Fruit fly (Drosophila melanogaster) whole organism, prepupa: ENCODE measurements around the gene CG4872.

ENCODE experiments used
- Blimp-1 ChIP-seq: fragments of 200-800 bp; sonication (Bioruptor generic); optimal IDR thresholded peaks from 3 replicates; lab custom pipeline; 2017; ENCODE audit warnings: missing biosample characterization, missing genetic modification characterization, mild to moderate bottlenecking, moderate library complexity, missing genetic modification reagents
- CG10631 ChIP-seq: fragments of 200-800 bp; sonication (Bioruptor generic); optimal IDR thresholded peaks from 2 replicates; lab custom pipeline; 2016; ENCODE audit warnings: missing biosample characterization, missing genetic modification characterization
- CG10669 ChIP-seq: fragments of 200-800 bp; sonication (Bioruptor generic); optimal IDR thresholded peaks from 3 replicates; lab custom pipeline; 2018; ENCODE audit warnings: missing biosample characterization, mild to moderate bottlenecking, missing genetic modification characterization, moderate library complexity
- CG11762 ChIP-seq: fragments of 200-800 bp; sonication (Bioruptor generic); optimal IDR thresholded peaks from 3 replicates; lab custom pipeline; 2016; ENCODE audit warnings: missing biosample characterization, missing genetic modification characterization; ENCODE audit not compliant: insufficient read depth
- CG11902 ChIP-seq: fragments of 200-800 bp; sonication (Bioruptor generic); optimal IDR thresholded peaks from 3 replicates; lab custom pipeline; 2016; ENCODE audit warnings: missing biosample characterization, missing genetic modification characterization
- CG15336 ChIP-seq: fragments of 200-800 bp; sonication (Bioruptor generic); IDR thresholded peaks from 2 replicates; pipeline ENCODE4 v1.3.6; 2022; ENCODE audit warnings: missing biosample characterization, missing genetic modification characterization
- CG1621 ChIP-seq: fragments of 200-800 bp; sonication (Bioruptor generic); optimal IDR thresholded peaks from 3 replicates; lab custom pipeline; 2018; ENCODE audit warnings: missing biosample characterization, mild to moderate bottlenecking, missing genetic modification characterization
- CG16779 ChIP-seq: fragments of 200-800 bp; sonication (Bioruptor generic); optimal IDR thresholded peaks from 3 replicates; lab custom pipeline; 2017; ENCODE audit warnings: missing biosample characterization, mild to moderate bottlenecking, missing genetic modification characterization
- CG3032 ChIP-seq: fragments of 200-800 bp; optimal IDR thresholded peaks from 2 replicates; lab custom pipeline; 2019; ENCODE audit warnings: missing biosample characterization, mild to moderate bottlenecking, missing genetic modification characterization, moderate library complexity
- CG31627 ChIP-seq: fragments of 200-800 bp; sonication (Bioruptor generic); optimal IDR thresholded peaks from 3 replicates; lab custom pipeline; 2016; ENCODE audit warnings: missing biosample characterization, missing genetic modification characterization
- CG32006 ChIP-seq: fragments of 200-800 bp; sonication (Bioruptor generic); optimal IDR thresholded peaks from 3 replicates; lab custom pipeline; 2017; ENCODE audit warnings: missing biosample characterization, mild to moderate bottlenecking, missing genetic modification characterization
- CG34406 ChIP-seq: fragments of 200-800 bp; sonication (Bioruptor generic); optimal IDR thresholded peaks from 3 replicates; lab custom pipeline; 2016; ENCODE audit warnings: missing biosample characterization, missing genetic modification characterization
- CG3919 ChIP-seq: fragments of 200-800 bp; sonication (Bioruptor generic); optimal IDR thresholded peaks from 3 replicates; lab custom pipeline; 2016; ENCODE audit warnings: missing biosample characterization, missing genetic modification characterization
- CG4318 ChIP-seq: fragments of 200-800 bp; sonication (Bioruptor generic); optimal IDR thresholded peaks from 3 replicates; lab custom pipeline; 2017; ENCODE audit warnings: missing biosample characterization, mild to moderate bottlenecking, missing genetic modification characterization
- CG6163 ChIP-seq: fragments of 200-800 bp; sonication (Bioruptor generic); IDR thresholded peaks from 3 replicates; pipeline ENCODE4 v1.3.6; 2022; ENCODE audit warnings: missing biosample characterization, missing genetic modification characterization
- CG6276 ChIP-seq: fragments of 200-800 bp; sonication (Bioruptor generic); optimal IDR thresholded peaks from 2 replicates; lab custom pipeline; 2017; ENCODE audit warnings: missing biosample characterization, mild to moderate bottlenecking, missing genetic modification characterization
- CG6792 ChIP-seq: fragments of 200-800 bp; sonication (Bioruptor generic); optimal IDR thresholded peaks from 3 replicates; lab custom pipeline; 2016; ENCODE audit warnings: missing biosample characterization, missing genetic modification characterization
- CG7368 ChIP-seq: fragments of 200-800 bp; sonication (Bioruptor generic); optimal IDR thresholded peaks from 3 replicates; lab custom pipeline; 2016; ENCODE audit warnings: missing biosample characterization, missing genetic modification characterization
- CG8119 ChIP-seq: fragments of 200-800 bp; sonication (Bioruptor generic); IDR thresholded peaks from 3 replicates; pipeline ENCODE4 v1.3.6; 2022; ENCODE audit warnings: missing biosample characterization, missing genetic modification characterization
- CG8319 ChIP-seq: fragments of 200-800 bp; sonication (Bioruptor generic); optimal IDR thresholded peaks from 3 replicates; lab custom pipeline; 2016; ENCODE audit warnings: missing biosample characterization, missing genetic modification characterization
- CG9139 ChIP-seq: fragments of 200-800 bp; sonication (Bioruptor generic); optimal IDR thresholded peaks from 3 replicates; lab custom pipeline; 2017; ENCODE audit warnings: missing biosample characterization, mild to moderate bottlenecking, missing genetic modification characterization
- Eip78C ChIP-seq: fragments of 200-800 bp; sonication (Bioruptor generic); peaks from one replicate; lab custom pipeline; 2016; ENCODE audit warnings: missing biosample characterization, missing genetic modification characterization
- Eip93F ChIP-seq: fragments of 200-800 bp; sonication (Bioruptor generic); optimal IDR thresholded peaks from 2 replicates; lab custom pipeline; 2016; ENCODE audit warnings: missing biosample characterization, mild to moderate bottlenecking, missing genetic modification characterization
- Ets21C ChIP-seq: fragments of 200-800 bp; sonication (Bioruptor generic); optimal IDR thresholded peaks from 3 replicates; lab custom pipeline; 2016; ENCODE audit warnings: missing biosample characterization, missing genetic modification characterization
- Ets96B ChIP-seq: fragments of 200-800 bp; optimal IDR thresholded peaks from 2 replicates; lab custom pipeline; 2019; ENCODE audit warnings: missing biosample characterization, mild to moderate bottlenecking, missing genetic modification characterization, moderate library complexity
- Gug ChIP-seq: fragments of 200-800 bp; sonication (Bioruptor generic); IDR thresholded peaks from 2 replicates; pipeline ENCODE4 v1.3.6; 2022; ENCODE audit warnings: missing biosample characterization, missing genetic modification characterization
- Hr38 ChIP-seq: sonication (Bioruptor generic); optimal IDR thresholded peaks from 2 replicates; lab custom pipeline; 2016; ENCODE audit warnings: missing biosample characterization, missing genetic modification characterization
- Lpt ChIP-seq: fragments of 200-800 bp; sonication (Bioruptor generic); optimal IDR thresholded peaks from 3 replicates; lab custom pipeline; 2016; ENCODE audit warnings: missing biosample characterization, missing genetic modification characterization
- Met ChIP-seq: fragments of 200-800 bp; sonication (Bioruptor generic); optimal IDR thresholded peaks from 3 replicates; lab custom pipeline; 2016; ENCODE audit warnings: missing biosample characterization, missing genetic modification characterization
- OdsH ChIP-seq: fragments of 200-800 bp; sonication (Bioruptor generic); optimal IDR thresholded peaks from 3 replicates; lab custom pipeline; 2016; ENCODE audit warnings: missing biosample characterization, missing genetic modification characterization
- Smox ChIP-seq: fragments of 200-800 bp; sonication (Bioruptor generic); optimal IDR thresholded peaks from 3 replicates; lab custom pipeline; 2016; ENCODE audit warnings: missing biosample characterization, missing genetic modification characterization
- Sox102F ChIP-seq: fragments of 200-800 bp; sonication (Bioruptor generic); optimal IDR thresholded peaks from 2 replicates; lab custom pipeline; 2016; ENCODE audit warnings: missing biosample characterization, mild to moderate bottlenecking, missing genetic modification characterization
- Sox14 ChIP-seq: fragments of 200-800 bp; sonication (Bioruptor generic); optimal IDR thresholded peaks from 3 replicates; lab custom pipeline; 2016; ENCODE audit warnings: missing biosample characterization, missing genetic modification characterization
- Sox15 ChIP-seq: fragments of 200-800 bp; sonication (Bioruptor generic); optimal IDR thresholded peaks from 3 replicates; lab custom pipeline; 2016; ENCODE audit warnings: missing biosample characterization, missing genetic modification characterization
- achi ChIP-seq: fragments of 200-800 bp; sonication (Bioruptor generic); optimal IDR thresholded peaks from 3 replicates; lab custom pipeline; 2016; ENCODE audit warnings: missing biosample characterization, missing genetic modification characterization
- acj6 ChIP-seq: fragments of 200-800 bp; sonication (Bioruptor generic); optimal IDR thresholded peaks from 3 replicates; lab custom pipeline; 2016; ENCODE audit warnings: missing biosample characterization, missing genetic modification characterization
- dac ChIP-seq: fragments of 200-800 bp; sonication (Bioruptor generic); optimal IDR thresholded peaks from 2 replicates; lab custom pipeline; 2017; ENCODE audit warnings: missing biosample characterization, mild to moderate bottlenecking, missing genetic modification characterization
- dsx ChIP-seq: fragments of 200-800 bp; optimal IDR thresholded peaks from 3 replicates; lab custom pipeline; 2019; ENCODE audit warnings: missing biosample characterization, mild to moderate bottlenecking, missing genetic modification characterization, moderate library complexity; ENCODE audit not compliant: poor library complexity, severe bottlenecking
- esn ChIP-seq: fragments of 200-800 bp; sonication (Bioruptor generic); optimal IDR thresholded peaks from 2 replicates; lab custom pipeline; 2016; ENCODE audit warnings: missing biosample characterization, mild to moderate bottlenecking, missing genetic modification characterization, moderate library complexity
- fd59A ChIP-seq: fragments of 200-800 bp; sonication (Bioruptor generic); optimal IDR thresholded peaks from 2 replicates; lab custom pipeline; 2017; ENCODE audit warnings: missing biosample characterization, mild to moderate bottlenecking, missing genetic modification characterization, missing genetic modification reagents
- fd85E ChIP-seq: fragments of 200-800 bp; sonication (Bioruptor generic); optimal IDR thresholded peaks from 3 replicates; lab custom pipeline; 2016; ENCODE audit warnings: missing biosample characterization, missing genetic modification characterization
- fkh ChIP-seq: fragments of 200-800 bp; sonication (Bioruptor generic); optimal IDR thresholded peaks from 3 replicates; lab custom pipeline; 2017; ENCODE audit warnings: missing biosample characterization, mild to moderate bottlenecking, missing genetic modification characterization, moderate library complexity
- lz ChIP-seq: fragments of 200-800 bp; sonication (Bioruptor generic); optimal IDR thresholded peaks from 3 replicates; lab custom pipeline; 2016; ENCODE audit warnings: missing biosample characterization, missing genetic modification characterization
- net ChIP-seq: fragments of 200-800 bp; sonication (Bioruptor generic); optimal IDR thresholded peaks from 3 replicates; lab custom pipeline; 2016; ENCODE audit warnings: missing biosample characterization, missing genetic modification characterization
- salr ChIP-seq, 2 experiments: fragments of 200-800 bp; sonication (Bioruptor generic); optimal IDR thresholded peaks; 3 replicates each; lab custom pipeline; 2016 to 2018; ENCODE audit warnings: missing biosample characterization in 2 of 2, missing genetic modification characterization in 2 of 2, mild to moderate bottlenecking in 1 of 2
- spab ChIP-seq: fragments of 200-800 bp; sonication (Bioruptor generic); optimal IDR thresholded peaks from 2 replicates; lab custom pipeline; 2017; ENCODE audit warnings: missing biosample characterization, mild to moderate bottlenecking, missing genetic modification characterization, missing genetic modification reagents
- ss ChIP-seq, 2 experiments: fragments of 200-800 bp; sonication (Bioruptor generic); optimal IDR thresholded peaks; 2 replicates in 1 of 2; 3 replicates in 1 of 2; lab custom pipeline; 2017 to 2018; ENCODE audit warnings: mild to moderate bottlenecking in 2 of 2, missing biosample characterization in 2 of 2, missing genetic modification characterization in 2 of 2, moderate library complexity in 1 of 2
- svp ChIP-seq: fragments of 200-800 bp; sonication (Bioruptor generic); peaks from one replicate; lab custom pipeline; 2016; ENCODE audit warnings: missing biosample characterization, missing genetic modification characterization
- topi ChIP-seq: fragments of 200-800 bp; sonication (Bioruptor generic); optimal IDR thresholded peaks from 3 replicates; lab custom pipeline; 2016; ENCODE audit warnings: missing biosample characterization, missing genetic modification characterization
- vri ChIP-seq: fragments of 200-800 bp; sonication (Bioruptor generic); optimal IDR thresholded peaks from 3 replicates; lab custom pipeline; 2016; ENCODE audit warnings: missing biosample characterization, mild to moderate bottlenecking, missing genetic modification characterization

Gene CG4872

DNA sequence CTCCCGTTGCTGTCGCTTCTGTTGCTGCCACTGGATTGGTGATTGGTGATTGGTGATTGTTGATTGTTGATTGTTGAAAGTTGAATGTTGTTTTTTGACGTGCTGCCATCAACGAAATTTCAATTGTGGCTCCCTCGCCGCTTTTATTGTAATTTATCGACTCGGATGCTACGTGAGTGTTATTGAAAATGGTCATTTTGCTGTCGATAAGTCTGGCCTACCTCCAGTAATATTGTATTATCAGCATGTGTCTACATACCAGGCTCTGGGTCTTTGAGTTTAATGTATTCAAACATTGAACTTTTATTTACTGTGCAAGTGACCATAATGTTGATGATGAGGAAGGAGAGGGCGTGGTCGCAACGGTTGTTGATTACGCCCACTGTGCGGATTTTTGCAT, 21.3 kb downstream of the CG4872 start:
- TF ChIP-seq CG8319 (GFP tag; lab: Kevin White, UChicago) (no peak), CG15336 (no peak), svp (GFP tag; lab: Kevin White, UChicago) (peak; percentile 59), CG7368 (GFP tag; lab: Kevin White, UChicago) (no peak)

- TF ChIP-seq vri (no peak), dsx (GFP tag; lab: Kevin White, UChicago) (peak; percentile 14), CG11902 (GFP tag; lab: Kevin White, UChicago) (no peak), CG11762 (GFP tag; lab: Kevin White, UChicago) (no peak), fd59A (no peak), Sox102F (GFP tag; lab: Kevin White, UChicago) (no peak), CG6276 (GFP tag; lab: Kevin White, UChicago) (peak; percentile 35), CG1621 (tag; lab: Kevin White, UChicago) (no peak), CG3919 (GFP tag; lab: Kevin White, UChicago) (no peak), CG16779 (tag; lab: Kevin White, UChicago) (no peak), Gug (GFP tag; lab: Robert Waterston, UW) (no peak), acj6 (GFP tag; lab: Kevin White, UChicago) (no peak), salr (GFP tag; optimal IDR thresholded peaks at IDR 0.05; lab: Kevin White, UChicago) (no peak), ss (GFP tag; optimal IDR thresholded peaks at IDR 0.05; lab: Kevin White, UChicago) (peak; percentile 64 to 71), topi (GFP tag; lab: Kevin White, UChicago) (no peak), CG32006 (GFP tag; lab: Kevin White, UChicago) (no peak), CG8319 (GFP tag; lab: Kevin White, UChicago) (no peak), OdsH (no peak), Smox (no peak), CG6792 (GFP tag; lab: Kevin White, UChicago) (no peak), CG7368 (GFP tag; lab: Kevin White, UChicago) (no peak), CG10631 (GFP tag; lab: Kevin White, UChicago) (no peak), CG8119 (GFP tag; lab: Robert Waterston, UW) (peak; percentile 48; the same call in 1 of the 3 replicates), svp (GFP tag; lab: Kevin White, UChicago) (peak; percentile 85), Met (GFP tag; lab: Kevin White, UChicago) (no peak), Sox15 (GFP tag; lab: Kevin White, UChicago) (no peak), Ets96B (tag; lab: Kevin White, UChicago) (peak; percentile 17), net (no peak), dac (GFP tag; lab: Kevin White, UChicago) (no peak), fkh (GFP tag; lab: Kevin White, UChicago) (no peak), fd85E (GFP tag; lab: Kevin White, UChicago) (no peak), CG15336 (peak; percentile 50; the same call in 1 of the 2 replicates), CG9139 (GFP tag; lab: Kevin White, UChicago) (peak; percentile 49), Sox14 (GFP tag; lab: Kevin White, UChicago) (no peak), Blimp-1 (no peak), esn (GFP tag; lab: Kevin White, UChicago) (no peak), CG31627 (no peak), CG10669 (peak; percentile 21), CG4318 (GFP tag; lab: Kevin White, UChicago) (no peak), achi (GFP tag; lab: Kevin White, UChicago) (no peak), CG6163 (GFP tag; lab: Robert Waterston, UW) (peak; percentile 61; the same call in 2 of the 3 replicates), CG34406 (GFP tag; lab: Kevin White, UChicago) (no peak), Ets21C (GFP tag; lab: Kevin White, UChicago) (no peak), Hr38 (GFP tag; lab: Kevin White, UChicago) (no peak), Lpt (peak; percentile 2), Eip93F (no peak), spab (GFP tag; lab: Kevin White, UChicago) (peak; percentile 3), lz (GFP tag; lab: Kevin White, UChicago) (no peak), Eip78C (GFP tag; lab: Kevin White, UChicago) (peak; percentile 57), CG3032 (tag; lab: Kevin White, UChicago) (no peak)
Observed at dm6 chrX:16906065-16906464, 24.9 kb downstream of the CG4872 start.
